Worm (Caenorhabditis elegans) whole organism, late embryonic: ENCODE data around the gene C01G5.9.

ENCODE experiments used
- ceh-14 ChIP-seq: sonication (generic microtip); optimal IDR thresholded peaks from 2 replicates; lab custom pipeline; 2016; ENCODE audit warnings: missing genotype, missing genetic modification characterization, missing compliant biosample characterization
- ceh-31 ChIP-seq: sonication (generic microtip); optimal IDR thresholded peaks from 2 replicates; lab custom pipeline; 2016; ENCODE audit warnings: missing genetic modification characterization, missing compliant biosample characterization
- ceh-9 ChIP-seq: sonication (generic microtip); optimal IDR thresholded peaks from 2 replicates; lab custom pipeline; 2016; ENCODE audit warnings: mild to moderate bottlenecking, missing genetic modification characterization, inconsistent platforms, missing compliant biosample characterization
- dve-1 ChIP-seq: sonication (generic microtip); optimal IDR thresholded peaks from 2 replicates; lab custom pipeline; 2017; ENCODE audit warnings: antibody characterized with exemption, mild to moderate bottlenecking, missing genetic modification characterization, missing compliant biosample characterization
- hlh-13 ChIP-seq: fragments of 200-800 bp; sonication (Bioruptor generic); optimal IDR thresholded peaks from 2 replicates; lab custom pipeline; 2018; ENCODE audit warnings: mild to moderate bottlenecking, missing genetic modification characterization, missing compliant biosample characterization
- mec-3 ChIP-seq: sonication (generic microtip); optimal IDR thresholded peaks from 2 replicates; lab custom pipeline; 2016; ENCODE audit warnings: borderline replicate concordance, missing genetic modification characterization, missing compliant biosample characterization
- nfya-1 ChIP-seq: sonication (generic microtip); optimal IDR thresholded peaks from 2 replicates; lab custom pipeline; 2017; ENCODE audit warnings: missing genetic modification characterization, mild to moderate bottlenecking, missing compliant biosample characterization, antibody characterized with exemption, moderate library complexity
- nhr-11 ChIP-seq: fragments of 150-350 bp; optimal IDR thresholded peaks from 2 replicates; lab custom pipeline; 2014; ENCODE audit warnings: missing biosample characterization, missing genetic modification characterization
- npax-4 ChIP-seq: sonication (generic microtip); optimal IDR thresholded peaks from 2 replicates; lab custom pipeline; 2016; ENCODE audit warnings: missing genetic modification characterization, missing compliant biosample characterization
- tbx-2 ChIP-seq: sonication (generic microtip); optimal IDR thresholded peaks from 2 replicates; lab custom pipeline; 2016; ENCODE audit warnings: missing genetic modification characterization, missing compliant biosample characterization

DNA sequence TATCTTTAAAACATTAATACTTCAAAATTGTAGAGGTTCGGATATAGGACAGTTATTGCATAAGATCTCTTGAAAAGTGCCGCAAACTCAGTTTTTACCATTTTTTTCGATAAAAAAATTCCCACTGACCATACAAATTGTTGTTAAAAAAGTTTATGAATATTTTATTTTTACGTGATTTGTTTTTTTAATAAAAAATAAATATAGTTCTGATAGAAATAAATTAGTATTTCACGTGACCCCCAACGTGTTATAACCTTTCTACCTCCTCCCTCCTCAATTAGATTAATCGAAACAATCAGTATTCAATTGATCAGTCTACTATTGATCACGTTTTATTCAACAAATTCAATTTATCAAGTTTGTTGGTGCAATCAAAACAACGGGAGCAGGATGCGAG is 11.8 kb downstream of the C01G5.9 start, which contains the start of gene C01G5.4:
- no peak for TF ChIP-seq nhr-11 (tag; lab: Kevin White, UChicago)
- TF ChIP-seq tbx-2 (tag; lab: Kevin White, UChicago), result no peak
- TF ChIP-seq ceh-31 (tag; lab: Kevin White, UChicago), result no peak
- no peak for TF ChIP-seq hlh-13 (GFP tag; lab: Kevin White, UChicago)
- no peak for TF ChIP-seq npax-4
- TF ChIP-seq ceh-9, result no peak
- no peak for TF ChIP-seq ceh-14 (tag; lab: Kevin White, UChicago)
- no peak for TF ChIP-seq dve-1 (tag; lab: Kevin White, UChicago)
- no peak for TF ChIP-seq mec-3 (tag; lab: Kevin White, UChicago)
- no peak for TF ChIP-seq nfya-1 (tag; lab: Kevin White, UChicago)
